Fruit fly (Drosophila melanogaster): ENCODE data around the gene Vps36.

The Vps36 gene

dm6 chr3L:13479609-13480240 lies 33.2 kb downstream of the Vps36 start:
- no peak for TF ChIP-seq Poxn (GFP tag; IDR thresholded peaks at IDR 0.05)
- TF ChIP-seq Antp (GFP tag; optimal IDR thresholded peaks at IDR 0.05) = peak; percentile 19
- no peak for TF ChIP-seq CG6272 (GFP tag; IDR thresholded peaks at IDR 0.05)
- TF ChIP-seq CG9609 (GFP tag; optimal IDR thresholded peaks at IDR 0.05) = no peak
- TF ChIP-seq CG8944 (GFP tag; optimal IDR thresholded peaks at IDR 0.05) = peak; percentile 8
- TF ChIP-seq CG11398 (GFP tag; optimal IDR thresholded peaks at IDR 0.05) = peak; percentile 10
- no peak for TF ChIP-seq pan (optimal IDR thresholded peaks at IDR 0.05)
- peak in 1 of 2 experiments; percentile 62 for TF ChIP-seq pan (GFP tag; optimal IDR thresholded peaks at IDR 0.05 in 1 of 2, IDR thresholded peaks at IDR 0.05 in 1 of 2)
- 0 out of 3 replicates have a peak, but pooled peaks have one; percentile 23 for TF ChIP-seq Dbx (GFP tag; IDR thresholded peaks at IDR 0.05)
- peak; percentile 51; the same call in 1 of the 3 replicates for TF ChIP-seq CG11695 (GFP tag; IDR thresholded peaks at IDR 0.05)
- peak; percentile 33; the same call in 1 of the 2 replicates for TF ChIP-seq ato (GFP tag; IDR thresholded peaks at IDR 0.05; ENCODE audit: partially characterized antibody)
- peak; percentile 63 for TF ChIP-seq Oli (tag; optimal IDR thresholded peaks at IDR 0.05)
- peak; percentile 12 for TF ChIP-seq CG15011 (GFP tag; optimal IDR thresholded peaks at IDR 0.05)
- peak; percentile 48 for TF ChIP-seq lilli (GFP tag; optimal IDR thresholded peaks at IDR 0.05)
- no peak for TF ChIP-seq dimm (GFP tag; IDR thresholded peaks at IDR 0.05)
- TF ChIP-seq Dip3 (GFP tag; optimal IDR thresholded peaks at IDR 0.05) = peak; percentile 50
- TF ChIP-seq tup (GFP tag; optimal IDR thresholded peaks at IDR 0.05) = no peak
- no peak for TF ChIP-seq crc (GFP tag; optimal IDR thresholded peaks at IDR 0.05)
- TF ChIP-seq CG18619 (GFP tag; optimal IDR thresholded peaks at IDR 0.05) = peak; percentile 60
- TF ChIP-seq CG12299 (tag; optimal IDR thresholded peaks at IDR 0.05) = no peak
- TF ChIP-seq Myb (GFP tag; optimal IDR thresholded peaks at IDR 0.05) = peak; percentile 17
- TF ChIP-seq NK7.1 (GFP tag; optimal IDR thresholded peaks at IDR 0.05) = no peak
- peak; percentile 92 for TF ChIP-seq grau (tag; optimal IDR thresholded peaks at IDR 0.05)
- TF ChIP-seq CG10462 (GFP tag; optimal IDR thresholded peaks at IDR 0.05) = no peak
- TF ChIP-seq CG17359 (tag; optimal IDR thresholded peaks at IDR 0.05) = peak; percentile 49
- TF ChIP-seq CG9817 (tag; optimal IDR thresholded peaks at IDR 0.05) = peak; percentile 54
- 0 out of 2 replicates have a peak, but pooled peaks have one; percentile 39 for TF ChIP-seq Nf-YA (GFP tag; IDR thresholded peaks at IDR 0.05)
- TF ChIP-seq fu2 (GFP tag; optimal IDR thresholded peaks at IDR 0.05) = peak; percentile 25
- TF ChIP-seq CG31224 (GFP tag; IDR thresholded peaks at IDR 0.05) = 0 out of 2 replicates have a peak, but pooled peaks have one; percentile 41
- peak; percentile 31 for TF ChIP-seq CG2712 (tag; optimal IDR thresholded peaks at IDR 0.05)
- TF ChIP-seq kay (GFP tag; optimal IDR thresholded peaks at IDR 0.05) = peak; percentile 23
- TF ChIP-seq CrebB (tag; optimal IDR thresholded peaks at IDR 0.05) = no peak
- TF ChIP-seq CG13624 (GFP tag; optimal IDR thresholded peaks at IDR 0.05) = peak; percentile 39
- peak; percentile 43 for TF ChIP-seq CG6813 (GFP tag; optimal IDR thresholded peaks at IDR 0.05)
- TF ChIP-seq Xrp1 (GFP tag; IDR thresholded peaks at IDR 0.05) = peak; percentile 16; the same call in 1 of the 2 replicates
- peak in 1 of 2 experiments; percentile 1 for TF ChIP-seq chif (GFP tag; optimal IDR thresholded peaks at IDR 0.05)
- no peak for TF ChIP-seq CG4404 (GFP tag; IDR thresholded peaks at IDR 0.05)
- TF ChIP-seq CG12391 (tag; optimal IDR thresholded peaks at IDR 0.05) = peak; percentile 46
- peak; percentile 53 for TF ChIP-seq HHEX (GFP tag; optimal IDR thresholded peaks at IDR 0.05)
- TF ChIP-seq Atf-2 (GFP tag; optimal IDR thresholded peaks at IDR 0.05) = no peak
- peak; percentile 19 for TF ChIP-seq abd-A (tag; optimal IDR thresholded peaks at IDR 0.05)
- TF ChIP-seq Max (GFP tag; optimal IDR thresholded peaks at IDR 0.05) = peak; percentile 37
- no peak for TF ChIP-seq CG4328 (GFP tag; optimal IDR thresholded peaks at IDR 0.05)
- peak; percentile 14 for TF ChIP-seq CG10267 (tag; optimal IDR thresholded peaks at IDR 0.05)
- peak; percentile 15 for TF ChIP-seq B-H2 (GFP tag; optimal IDR thresholded peaks at IDR 0.05)
- TF ChIP-seq CG12769 (tag; optimal IDR thresholded peaks at IDR 0.05) = peak; percentile 52
- peak; percentile 39; the same call in 1 of the 2 replicates for TF ChIP-seq E2f1 (GFP tag; IDR thresholded peaks at IDR 0.05)
- TF ChIP-seq CG2116 (GFP tag; optimal IDR thresholded peaks at IDR 0.05) = peak; percentile 6
- TF ChIP-seq z (GFP tag; IDR thresholded peaks at IDR 0.05) = no peak
- peak; percentile 37 for TF ChIP-seq CG4424 (GFP tag; optimal IDR thresholded peaks at IDR 0.05)

Measured in whole organism, embryonic.